Worm (Caenorhabditis elegans) whole organism, L3 larva: ENCODE results near the gene col-145.
A peak's percentile ranks its signal among the peaks of the same experiment; 100 is the strongest.

Experiments used
- R02D3.7 ChIP-seq: fragments of 150-350 bp; optimal IDR thresholded peaks from 2 replicates; lab custom pipeline; 2014; ENCODE audit warnings: missing biosample characterization, missing genetic modification characterization
- aly-2 ChIP-seq: fragments of 150-350 bp; optimal IDR thresholded peaks from 2 replicates; lab custom pipeline; 2014; ENCODE audit warnings: missing biosample characterization, missing genetic modification characterization
- ceh-82 ChIP-seq: fragments of 150-350 bp; optimal IDR thresholded peaks from 2 replicates; lab custom pipeline; 2014; ENCODE audit warnings: missing biosample characterization, missing genetic modification characterization
- ceh-9 ChIP-seq: sonication (generic microtip); optimal IDR thresholded peaks from 2 replicates; lab custom pipeline; 2018; ENCODE audit warnings: missing biosample characterization, missing genetic modification characterization
- daf-12 ChIP-seq: fragments of 150-350 bp; optimal IDR thresholded peaks from 2 replicates; lab custom pipeline; 2014; ENCODE audit warnings: missing biosample characterization, missing genetic modification reagents, missing genetic modification characterization
- egl-27 ChIP-seq: sonication (generic microtip); optimal IDR thresholded peaks from 4 replicates; lab custom pipeline; 2017; ENCODE audit warnings: missing biosample characterization, missing genetic modification reagents, missing genetic modification characterization
- eor-1 ChIP-seq, 2 experiments: fragments of 150-350 bp; optimal IDR thresholded peaks; 2 replicates each; lab custom pipeline; 2014 to 2018; ENCODE audit warnings: missing biosample characterization in 2 of 2, missing genetic modification characterization in 2 of 2
- fkh-10 ChIP-seq: sonication (generic microtip); optimal IDR thresholded peaks from 2 replicates; lab custom pipeline; 2017; ENCODE audit warnings: missing biosample characterization, missing genetic modification reagents, missing genetic modification characterization
- fkh-2 ChIP-seq: fragments of 150-350 bp; optimal IDR thresholded peaks from 2 replicates; lab custom pipeline; 2014; ENCODE audit warnings: missing biosample characterization, missing genetic modification reagents, missing genetic modification characterization
- fos-1 ChIP-seq: fragments of 150-350 bp; optimal IDR thresholded peaks from 2 replicates; lab custom pipeline; 2014; ENCODE audit warnings: missing biosample characterization, missing genetic modification characterization
- hmg-11 ChIP-seq: sonication (generic microtip); optimal IDR thresholded peaks from 2 replicates; lab custom pipeline; 2016; ENCODE audit warnings: missing genetic modification characterization, missing compliant biosample characterization
- jun-1 ChIP-seq: fragments of 150-350 bp; optimal IDR thresholded peaks from 2 replicates; lab custom pipeline; 2014; ENCODE audit warnings: missing biosample characterization, missing genetic modification reagents, missing genetic modification characterization
- lin-15B ChIP-seq: fragments of 150-350 bp; optimal IDR thresholded peaks from 2 replicates; lab custom pipeline; 2014; ENCODE audit warnings: missing biosample characterization, missing genetic modification characterization
- lin-39 ChIP-seq: fragments of 150-350 bp; optimal IDR thresholded peaks from 2 replicates; lab custom pipeline; 2018; ENCODE audit warnings: missing biosample characterization, missing genetic modification reagents, missing genetic modification characterization
- lsy-12 ChIP-seq: sonication (generic microtip); optimal IDR thresholded peaks from 2 replicates; lab custom pipeline; 2016; ENCODE audit warnings: mild to moderate bottlenecking, missing genetic modification characterization, missing compliant biosample characterization
- mml-1 ChIP-seq: fragments of 150-350 bp; sonication (generic microtip); optimal IDR thresholded peaks from 3 replicates; lab custom pipeline; 2014; ENCODE audit warnings: missing biosample characterization, missing genetic modification characterization
- nfya-1 ChIP-seq: sonication (generic microtip); optimal IDR thresholded peaks from 2 replicates; lab custom pipeline; 2017; ENCODE audit warnings: missing genetic modification characterization, mild to moderate bottlenecking, missing compliant biosample characterization, antibody characterized with exemption, moderate library complexity; ENCODE audit not compliant: insufficient read depth
- nhr-11 ChIP-seq: fragments of 150-350 bp; optimal IDR thresholded peaks from 2 replicates; lab custom pipeline; 2014; ENCODE audit warnings: missing biosample characterization, missing genetic modification characterization
- nhr-12 ChIP-seq: fragments of 150-350 bp; optimal IDR thresholded peaks from 2 replicates; lab custom pipeline; 2014; ENCODE audit warnings: missing biosample characterization, missing genetic modification characterization
- nhr-23 ChIP-seq: fragments of 150-350 bp; optimal IDR thresholded peaks from 2 replicates; lab custom pipeline; 2014; ENCODE audit warnings: missing biosample characterization, missing genetic modification reagents, missing genetic modification characterization
- nhr-237 ChIP-seq: fragments of 150-350 bp; optimal IDR thresholded peaks from 2 replicates; lab custom pipeline; 2014; ENCODE audit warnings: missing biosample characterization, missing genetic modification characterization
- nhr-43 ChIP-seq: sonication (generic microtip); optimal IDR thresholded peaks from 2 replicates; lab custom pipeline; 2016; ENCODE audit warnings: mild to moderate bottlenecking, missing genetic modification characterization, missing compliant biosample characterization; ENCODE audit not compliant: poor library complexity, severe bottlenecking
- nhr-67 ChIP-seq: fragments of 150-350 bp; optimal IDR thresholded peaks from 2 replicates; lab custom pipeline; 2014; ENCODE audit warnings: missing biosample characterization, missing genetic modification characterization
- nhr-76 ChIP-seq: fragments of 150-350 bp; sonication (generic microtip); optimal IDR thresholded peaks from 5 replicates; lab custom pipeline; 2014; ENCODE audit warnings: missing biosample characterization, missing genetic modification characterization
- pqm-1 ChIP-seq: fragments of 150-350 bp; optimal IDR thresholded peaks from 2 replicates; lab custom pipeline; 2017; ENCODE audit warnings: missing biosample characterization, missing genetic modification characterization, inconsistent platforms
- sea-2 ChIP-seq: fragments of 150-350 bp; sonication (generic microtip); optimal IDR thresholded peaks from 4 replicates; lab custom pipeline; 2014; ENCODE audit warnings: missing biosample characterization, missing genetic modification reagents, missing genetic modification characterization
- skn-1 ChIP-seq: fragments of 150-350 bp; optimal IDR thresholded peaks from 2 replicates; lab custom pipeline; 2014; ENCODE audit warnings: missing biosample characterization, missing genetic modification characterization
- snpc-4 ChIP-seq: fragments of 150-350 bp; optimal IDR thresholded peaks from 2 replicates; lab custom pipeline; 2014; ENCODE audit warnings: missing biosample characterization, missing genetic modification characterization
- tbx-2 ChIP-seq: sonication (generic microtip); optimal IDR thresholded peaks from 2 replicates; lab custom pipeline; 2016; ENCODE audit warnings: mild to moderate bottlenecking, missing genetic modification characterization, missing compliant biosample characterization
- unc-39 ChIP-seq: sonication (generic microtip); optimal IDR thresholded peaks from 4 replicates; lab custom pipeline; 2017; ENCODE audit warnings: missing biosample characterization, missing genetic modification characterization
- unc-62 ChIP-seq: fragments of 150-350 bp; sonication (generic microtip); optimal IDR thresholded peaks from 4 replicates; lab custom pipeline; 2014; ENCODE audit warnings: missing biosample characterization, missing genetic modification reagents, missing genetic modification characterization
- zag-1 ChIP-seq: fragments of 150-350 bp; optimal IDR thresholded peaks from 2 replicates; lab custom pipeline; 2014; ENCODE audit warnings: missing biosample characterization, missing genetic modification characterization
- ztf-11 ChIP-seq: fragments of 150-350 bp; optimal IDR thresholded peaks from 2 replicates; lab custom pipeline; 2014; ENCODE audit warnings: missing biosample characterization, missing genetic modification characterization
- ztf-4 ChIP-seq: fragments of 150-350 bp; optimal IDR thresholded peaks from 2 replicates; lab custom pipeline; 2014; ENCODE audit warnings: missing biosample characterization, missing genetic modification characterization

The col-145 gene

ce11 chrV:9125345-9125744, 37.5 kb downstream of the col-145 start, which contains the start of gene F21C10.5:
Gene F21C10.5 (plus strand): TSS chrV:9125645.
- TF ChIP-seq zag-1 (tag; lab: Kevin White, UChicago) (no peak), ztf-11 (tag; lab: Kevin White, UChicago) (no peak), jun-1 (tag; lab: Kevin White, UChicago) (no peak), nhr-23 (tag; lab: Kevin White, UChicago) (no peak), nhr-11 (tag; lab: Kevin White, UChicago) (no peak), aly-2 (tag; lab: Kevin White, UChicago) (no peak), pqm-1 (no peak), fos-1 (tag; lab: Kevin White, UChicago) (no peak), eor-1 (tag; optimal IDR thresholded peaks at IDR 0.05; lab: Kevin White, UChicago) (no peak), mml-1 (tag; lab: Kevin White, UChicago) (no peak), lin-15B (tag; lab: Kevin White, UChicago) (no peak), hmg-11 (no peak), ztf-4 (tag; lab: Kevin White, UChicago) (no peak), egl-27 (tag; lab: Kevin White, UChicago) (no peak), fkh-10 (GFP tag; lab: Kevin White, UChicago) (no peak), unc-39 (tag; lab: Kevin White, UChicago) (no peak), snpc-4 (no peak)

- TF ChIP-seq fkh-2: no peak
- no peak for TF ChIP-seq tbx-2 (tag; lab: Kevin White, UChicago)
- no peak for TF ChIP-seq nfya-1 (tag; lab: Kevin White, UChicago)
- no peak for TF ChIP-seq sea-2 (GFP tag; lab: Kevin White, UChicago)
- TF ChIP-seq jun-1 (tag; lab: Kevin White, UChicago): no peak
- no peak for TF ChIP-seq ceh-9 (tag; lab: Kevin White, UChicago)
Observed at ce11 chrV:9124180-9124579, 38.6 kb downstream of the col-145 start, which contains the start of gene F21C10.6. Gene F21C10.6 (plus strand): TSS chrV:9124480.

- TF ChIP-seq nhr-237 (tag; lab: Kevin White, UChicago): no peak
- TF ChIP-seq fkh-2: no peak
- TF ChIP-seq pqm-1: peak; percentile 26
- no peak for TF ChIP-seq ceh-82 (tag; lab: Kevin White, UChicago)
- TF ChIP-seq daf-12 (tag; lab: Kevin White, UChicago): no peak
- TF ChIP-seq ztf-4 (tag; lab: Kevin White, UChicago): no peak
- TF ChIP-seq nfya-1 (tag; lab: Kevin White, UChicago): no peak
- TF ChIP-seq mml-1 (tag; lab: Kevin White, UChicago): no peak
- no peak for TF ChIP-seq nhr-11 (tag; lab: Kevin White, UChicago)
Observed at ce11 chrV:9123186-9123585, 39.6 kb downstream of the col-145 start, which contains the start of gene F21C10.11. Gene F21C10.11 (plus strand): TSS chrV:9123486.

- TF ChIP-seq lin-39 (tag; lab: Kevin White, UChicago): no peak
- no peak for TF ChIP-seq unc-62 (GFP tag; lab: Kevin White, UChicago)
- TF ChIP-seq fos-1 (tag; lab: Kevin White, UChicago): no peak
- no peak for TF ChIP-seq nhr-67 (tag; lab: Kevin White, UChicago)
- TF ChIP-seq nhr-76: no peak
- no peak for TF ChIP-seq lin-15B (tag; lab: Kevin White, UChicago)
- no peak for TF ChIP-seq nhr-43
- no peak for TF ChIP-seq lsy-12 (tag; lab: Kevin White, UChicago)
- TF ChIP-seq skn-1 (tag; lab: Kevin White, UChicago): no peak
Observed at ce11 chrV:9122004-9122403, 40.8 kb downstream of the col-145 start, which contains the start of gene F21C10.13. Gene F21C10.13 (plus strand): TSS chrV:9122304.

- TF ChIP-seq lin-15B (tag; lab: Kevin White, UChicago): no peak
- TF ChIP-seq R02D3.7: no peak
- TF ChIP-seq nhr-23 (tag; lab: Kevin White, UChicago): no peak
- no peak for TF ChIP-seq lin-39 (tag; lab: Kevin White, UChicago)
- no peak for TF ChIP-seq nhr-12 (tag; lab: Kevin White, UChicago)
- TF ChIP-seq mml-1 (tag; lab: Kevin White, UChicago): no peak
- no peak for TF ChIP-seq nhr-237 (tag; lab: Kevin White, UChicago)
Observed at ce11 chrV:9112467-9112866, 50.3 kb downstream of the col-145 start, which contains the start of gene F21C10.7. Gene F21C10.7 (plus strand): TSS chrV:9112767.
